Worm (Caenorhabditis elegans): ENCODE data around the gene Y40B10B.1.

DNA sequence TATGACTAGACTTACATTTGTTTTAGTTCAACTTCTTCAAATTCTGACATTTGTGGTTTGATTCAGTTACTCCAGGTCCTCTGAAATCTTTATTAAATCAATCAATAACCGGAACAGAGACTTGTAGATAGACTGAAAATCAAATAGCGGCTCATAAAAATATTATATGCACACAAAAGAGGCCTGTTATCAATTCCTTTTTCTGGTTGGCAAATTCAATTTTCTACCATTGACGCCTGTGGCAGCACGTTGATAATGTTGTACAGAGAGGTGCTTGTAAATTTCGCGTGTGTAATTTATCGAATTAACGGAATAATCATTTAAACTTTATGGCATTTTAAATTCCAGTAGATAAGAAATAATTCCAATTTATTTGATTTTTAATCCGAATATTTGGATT lies 25.6 kb upstream of the Y40B10B.1 start, which contains the start of gene T08B1.1:
- no peak for TF ChIP-seq nhr-28 (tag; optimal IDR thresholded peaks at IDR 0.05)
- TF ChIP-seq pha-4 (tag; optimal IDR thresholded peaks at IDR 0.05): no peak
- TF ChIP-seq unc-39 (tag; optimal IDR thresholded peaks at IDR 0.05): no peak
